Fruit fly (Drosophila melanogaster): Measurements from ENCODE around the gene Nprl2.

dm6 chrX:16848978-16849377 lies 35.2 kb downstream of the Nprl2 start:
- no peak for TF ChIP-seq CTCF (optimal IDR thresholded peaks at IDR 0.05)
- no peak for TF ChIP-seq CG8478 (optimal IDR thresholded peaks at IDR 0.05)

Measured in S2 (cell line).